Worm (Caenorhabditis elegans) whole organism, L1 larva: Measurements from ENCODE around the gene vha-8.

Experiments used
- C04F5.9 ChIP-seq: sonication (generic microtip); optimal IDR thresholded peaks from 2 replicates; lab custom pipeline; 2016; ENCODE audit warnings: missing genetic modification characterization, missing compliant biosample characterization
- C16A3.4 ChIP-seq: fragments of 150-350 bp; optimal IDR thresholded peaks from 2 replicates; lab custom pipeline; 2014; ENCODE audit warnings: missing biosample characterization, missing genetic modification characterization
- Y116A8C.19 ChIP-seq: sonication (generic microtip); optimal IDR thresholded peaks from 2 replicates; lab custom pipeline; 2016; ENCODE audit warnings: missing compliant biosample characterization, missing genetic modification characterization, borderline replicate concordance
- aly-2 ChIP-seq: fragments of 150-350 bp; optimal IDR thresholded peaks from 2 replicates; lab custom pipeline; 2014; ENCODE audit warnings: missing biosample characterization, missing genetic modification characterization
- ama-1 ChIP-seq: fragments of 150-350 bp; optimal IDR thresholded peaks from 2 replicates; lab custom pipeline; 2014
- blmp-1 ChIP-seq: fragments of 150-350 bp; optimal IDR thresholded peaks from 2 replicates; lab custom pipeline; 2014; ENCODE audit warnings: missing biosample characterization, missing genetic modification characterization
- ceh-63 ChIP-seq: fragments of 200-800 bp; sonication (Bioruptor generic); optimal IDR thresholded peaks from 2 replicates; lab custom pipeline; 2018; ENCODE audit warnings: mild to moderate bottlenecking, missing genetic modification characterization, missing compliant biosample characterization
- ceh-8 ChIP-seq: fragments of 200-800 bp; sonication (Bioruptor generic); optimal IDR thresholded peaks from 2 replicates; lab custom pipeline; 2018; ENCODE audit warnings: mild to moderate bottlenecking, missing genetic modification characterization, moderate library complexity, missing compliant biosample characterization
- ceh-82 ChIP-seq, 3 experiments: fragments of 150-350 bp in 1 of 3; sonication (generic microtip) in 2 of 3; optimal IDR thresholded peaks; 2 replicates each; lab custom pipeline; 2014 to 2017; ENCODE audit warnings: missing biosample characterization in 3 of 3, missing genetic modification characterization in 3 of 3
- ceh-88 ChIP-seq: fragments of 200-800 bp; sonication (Bioruptor generic); IDR thresholded peaks from 2 replicates; pipeline ENCODE4 v1.3.6; 2022; ENCODE audit warnings: missing genetic modification characterization, missing compliant biosample characterization
- ceh-90 ChIP-seq: sonication (generic microtip); optimal IDR thresholded peaks from 2 replicates; lab custom pipeline; 2016; ENCODE audit warnings: missing genetic modification characterization, missing compliant biosample characterization
- ces-1 ChIP-seq: fragments of 150-350 bp; optimal IDR thresholded peaks from 2 replicates; lab custom pipeline; 2014; ENCODE audit warnings: missing biosample characterization, missing genetic modification reagents, missing genetic modification characterization
- efl-3 ChIP-seq: fragments of 200-800 bp; sonication (Bioruptor generic); optimal IDR thresholded peaks from 2 replicates; lab custom pipeline; 2018; ENCODE audit warnings: mild to moderate bottlenecking, missing genetic modification characterization, missing compliant biosample characterization
- egl-13 ChIP-seq: sonication (generic microtip); optimal IDR thresholded peaks from 2 replicates; lab custom pipeline; 2016; ENCODE audit warnings: missing genotype, missing genetic modification reagents, missing genetic modification characterization, missing compliant biosample characterization
- egl-27 ChIP-seq, 2 experiments: fragments of 150-350 bp in 1 of 2; sonication (generic microtip); optimal IDR thresholded peaks; 3 replicates each; lab custom pipeline; 2017 to 2018; ENCODE audit warnings: missing biosample characterization in 2 of 2, missing genetic modification characterization in 2 of 2, missing genetic modification reagents in 2 of 2
- elt-2 ChIP-seq: sonication (generic microtip); optimal IDR thresholded peaks from 2 replicates; lab custom pipeline; 2016; ENCODE audit warnings: missing genetic modification characterization, mild to moderate bottlenecking, inconsistent platforms, missing compliant biosample characterization, missing genetic modification reagents
- elt-3 ChIP-seq, 6 experiments: fragments of 150-350 bp in 1 of 6; sonication (generic microtip); optimal IDR thresholded peaks; 2 replicates each; lab custom pipeline; 2017 to 2018; ENCODE audit warnings: missing biosample characterization in 6 of 6, missing genetic modification characterization in 6 of 6, inconsistent platforms in 1 of 6
- ets-5 ChIP-seq: fragments of 200-800 bp; sonication (Bioruptor generic); IDR thresholded peaks from 2 replicates; pipeline ENCODE4 v1.3.6; 2022; ENCODE audit warnings: missing genetic modification characterization, missing compliant biosample characterization
- fkh-10 ChIP-seq: sonication (generic microtip); optimal IDR thresholded peaks from 2 replicates; lab custom pipeline; 2017; ENCODE audit warnings: missing biosample characterization, missing genetic modification reagents, missing genetic modification characterization
- fkh-4 ChIP-seq: sonication (generic microtip); optimal IDR thresholded peaks from 2 replicates; lab custom pipeline; 2016; ENCODE audit warnings: missing compliant biosample characterization, missing genetic modification characterization, borderline replicate concordance
- grh-1 ChIP-seq: fragments of 200-800 bp; sonication (Bioruptor generic); IDR thresholded peaks from 2 replicates; pipeline ENCODE4 v1.3.6; 2022; ENCODE audit warnings: missing genetic modification reagents, missing genetic modification characterization, missing compliant biosample characterization
- hlh-17 ChIP-seq: fragments of 200-800 bp; sonication (Bioruptor generic); optimal IDR thresholded peaks from 2 replicates; lab custom pipeline; 2018; ENCODE audit warnings: missing genetic modification characterization, mild to moderate bottlenecking, missing compliant biosample characterization, moderate library complexity, borderline replicate concordance
- hlh-4 ChIP-seq: sonication (generic microtip); optimal IDR thresholded peaks from 2 replicates; lab custom pipeline; 2016; ENCODE audit warnings: mild to moderate bottlenecking, missing genetic modification characterization, missing compliant biosample characterization
- hpl-2 ChIP-seq: fragments of 150-350 bp; optimal IDR thresholded peaks from 2 replicates; lab custom pipeline; 2014; ENCODE audit warnings: missing biosample characterization, missing genetic modification reagents, missing genetic modification characterization
- isw-1 ChIP-seq: fragments of 200-800 bp; sonication (Bioruptor generic); IDR thresholded peaks from 2 replicates; pipeline ENCODE4 v1.3.6; 2022; ENCODE audit warnings: missing genetic modification characterization, missing compliant biosample characterization
- lin-13 ChIP-seq: fragments of 150-350 bp; optimal IDR thresholded peaks from 2 replicates; lab custom pipeline; 2014; ENCODE audit warnings: missing biosample characterization, missing genetic modification reagents, missing genetic modification characterization
- lin-35 ChIP-seq, 2 experiments: fragments of 150-350 bp; optimal IDR thresholded peaks; 2 replicates each; lab custom pipeline; 2014; ENCODE audit warnings: missing biosample characterization in 2 of 2, missing genetic modification characterization in 2 of 2, missing genetic modification reagents in 2 of 2
- lin-39 ChIP-seq: fragments of 150-350 bp; optimal IDR thresholded peaks from 2 replicates; lab custom pipeline; 2014; ENCODE audit warnings: missing biosample characterization, missing genetic modification reagents, missing genetic modification characterization
- lir-3 ChIP-seq: sonication (generic microtip); optimal IDR thresholded peaks from 2 replicates; lab custom pipeline; 2016; ENCODE audit warnings: mild to moderate bottlenecking, missing genetic modification characterization, moderate library complexity, missing compliant biosample characterization; ENCODE audit not compliant: poor library complexity
- lsy-2 ChIP-seq, 2 experiments: fragments of 150-350 bp; optimal IDR thresholded peaks; 2 replicates each; lab custom pipeline; 2014; ENCODE audit warnings: missing biosample characterization in 2 of 2, missing genetic modification characterization in 2 of 2
- mab-9 ChIP-seq: fragments of 200-800 bp; sonication (Bioruptor generic); IDR thresholded peaks from 2 replicates; pipeline ENCODE4 v1.3.6; 2022; ENCODE audit warnings: missing genetic modification reagents, missing genetic modification characterization, missing compliant biosample characterization
- mdl-1 ChIP-seq, 2 experiments: fragments of 150-350 bp; optimal IDR thresholded peaks; 2 replicates each; lab custom pipeline; 2014 to 2017; ENCODE audit warnings: missing biosample characterization in 2 of 2, missing genetic modification characterization in 2 of 2, inconsistent platforms in 1 of 2
- mef-2 ChIP-seq: fragments of 150-350 bp; optimal IDR thresholded peaks from 2 replicates; lab custom pipeline; 2014; ENCODE audit warnings: missing biosample characterization, missing genetic modification characterization
- mep-1 ChIP-seq: fragments of 150-350 bp; optimal IDR thresholded peaks from 2 replicates; lab custom pipeline; 2014; ENCODE audit warnings: missing biosample characterization, missing genetic modification characterization
- nhr-11 ChIP-seq: fragments of 150-350 bp; optimal IDR thresholded peaks from 2 replicates; lab custom pipeline; 2014; ENCODE audit warnings: missing biosample characterization, missing genetic modification characterization
- nhr-19 ChIP-seq: fragments of 200-800 bp; sonication (Bioruptor generic); conservative IDR thresholded peaks from 2 replicates; pipeline ENCODE4 v1.3.6; 2022; ENCODE audit warnings: missing genetic modification characterization, missing compliant biosample characterization
- nhr-76 ChIP-seq: sonication (generic microtip); optimal IDR thresholded peaks from 2 replicates; lab custom pipeline; 2017; ENCODE audit warnings: missing biosample characterization, missing genetic modification characterization
- nhr-84 ChIP-seq: sonication (generic microtip); optimal IDR thresholded peaks from 2 replicates; lab custom pipeline; 2017; ENCODE audit warnings: missing biosample characterization, missing genetic modification characterization
- pag-3 ChIP-seq: sonication (generic microtip); optimal IDR thresholded peaks from 2 replicates; lab custom pipeline; 2017; ENCODE audit warnings: missing genetic modification characterization, mild to moderate bottlenecking, missing compliant biosample characterization, antibody characterized with exemption, borderline replicate concordance; ENCODE audit not compliant: insufficient read depth
- pax-3 ChIP-seq: fragments of 200-800 bp; sonication (Bioruptor generic); optimal IDR thresholded peaks from 2 replicates; lab custom pipeline; 2018; ENCODE audit warnings: mild to moderate bottlenecking, missing genetic modification characterization, moderate library complexity, missing compliant biosample characterization
- rnt-1 ChIP-seq: sonication (generic microtip); optimal IDR thresholded peaks from 2 replicates; lab custom pipeline; 2016; ENCODE audit warnings: mild to moderate bottlenecking, missing genetic modification characterization, moderate library complexity, missing compliant biosample characterization
- skn-1 ChIP-seq: fragments of 150-350 bp; optimal IDR thresholded peaks from 2 replicates; lab custom pipeline; 2014; ENCODE audit warnings: missing biosample characterization, missing genetic modification characterization
- snpc-4 ChIP-seq: fragments of 150-350 bp; optimal IDR thresholded peaks from 2 replicates; lab custom pipeline; 2014; ENCODE audit warnings: missing biosample characterization, missing genetic modification characterization
- snu-23 ChIP-seq: sonication (generic microtip); optimal IDR thresholded peaks from 2 replicates; lab custom pipeline; 2016; ENCODE audit warnings: missing genetic modification characterization, missing compliant biosample characterization
- sptf-1 ChIP-seq: fragments of 150-350 bp; optimal IDR thresholded peaks from 2 replicates; lab custom pipeline; 2014; ENCODE audit warnings: missing biosample characterization, missing genetic modification characterization
- sup-37 ChIP-seq: fragments of 200-800 bp; sonication (Bioruptor generic); optimal IDR thresholded peaks from 2 replicates; lab custom pipeline; 2018; ENCODE audit warnings: mild to moderate bottlenecking, missing genetic modification characterization, missing compliant biosample characterization
- unc-30 ChIP-seq: sonication (generic microtip); optimal IDR thresholded peaks from 2 replicates; lab custom pipeline; 2017; ENCODE audit warnings: missing biosample characterization, missing genetic modification characterization
- unc-62 ChIP-seq: fragments of 150-350 bp; optimal IDR thresholded peaks from 2 replicates; lab custom pipeline; 2014; ENCODE audit warnings: missing biosample characterization, missing genetic modification reagents, missing genetic modification characterization
- unc-86 ChIP-seq: sonication (generic microtip); optimal IDR thresholded peaks from 2 replicates; lab custom pipeline; 2016; ENCODE audit warnings: missing genetic modification characterization, missing compliant biosample characterization
- unc-98 ChIP-seq: fragments of 200-800 bp; sonication (Bioruptor generic); IDR thresholded peaks from 2 replicates; pipeline ENCODE4 v1.3.6; 2022; ENCODE audit warnings: missing genetic modification characterization, missing compliant biosample characterization
- xbp-1 ChIP-seq: sonication (generic microtip); optimal IDR thresholded peaks from 2 replicates; lab custom pipeline; 2016; ENCODE audit warnings: missing genetic modification characterization, missing compliant biosample characterization
- zag-1 ChIP-seq: fragments of 150-350 bp; optimal IDR thresholded peaks from 2 replicates; lab custom pipeline; 2014; ENCODE audit warnings: missing biosample characterization, missing genetic modification characterization
- ztf-11 ChIP-seq, 2 experiments: sonication (generic microtip); optimal IDR thresholded peaks; 2 replicates each; lab custom pipeline; 2016 to 2017; ENCODE audit warnings: missing genetic modification characterization in 2 of 2, missing biosample characterization in 1 of 2, missing compliant biosample characterization in 1 of 2

vha-8 gene

ce11 chrIV:6809756-6810155, 18.9 kb downstream of the vha-8 start:
- TF ChIP-seq mep-1 (tag; lab: Kevin White, UChicago) (no peak), C04F5.9 (tag; lab: Kevin White, UChicago) (no peak), zag-1 (peak; percentile 11), lsy-2 (tag; optimal IDR thresholded peaks at IDR 0.05; lab: Kevin White, UChicago) (peak in 1 of 2 experiments; percentile 58), xbp-1 (tag; lab: Kevin White, UChicago) (peak; percentile 31), lin-39 (tag; lab: Kevin White, UChicago) (no peak), pax-3 (tag; lab: Kevin White, UChicago) (no peak), fkh-10 (GFP tag; lab: Kevin White, UChicago) (peak; percentile 84), ceh-82 (tag; optimal IDR thresholded peaks at IDR 0.05; lab: Kevin White, UChicago) (peak; percentile 48 to 71 (median 49)), rnt-1 (tag; lab: Kevin White, UChicago) (no peak), elt-2 (tag; lab: Kevin White, UChicago) (no peak), elt-3 (tag; optimal IDR thresholded peaks at IDR 0.05; lab: Kevin White, UChicago) (no peak), egl-27 (tag; optimal IDR thresholded peaks at IDR 0.05; lab: Kevin White, UChicago) (peak in 1 of 2 experiments; percentile 32), unc-30 (tag; lab: Kevin White, UChicago) (no peak), lin-13 (no peak), efl-3 (no peak), snpc-4 (tag; lab: Kevin White, UChicago) (no peak), unc-98 (GFP tag; lab: Robert Waterston, UW) (no peak), lir-3 (tag; lab: Kevin White, UChicago) (no peak), mef-2 (tag; lab: Kevin White, UChicago) (no peak), skn-1 (tag; lab: Kevin White, UChicago) (no peak), grh-1 (GFP tag; lab: Robert Waterston, UW) (no peak), lin-35 (GFP tag; optimal IDR thresholded peaks at IDR 0.05; lab: Kevin White, UChicago) (peak in 1 of 2 experiments; percentile 51), Y116A8C.19 (tag; lab: Kevin White, UChicago) (no peak), sptf-1 (no peak), aly-2 (tag; lab: Kevin White, UChicago) (no peak), blmp-1 (tag; lab: Kevin White, UChicago) (peak; percentile 35), unc-62 (no peak), mab-9 (GFP tag; lab: Robert Waterston, UW) (peak; percentile 66), isw-1 (peak; percentile 41), ces-1 (GFP tag; lab: Kevin White, UChicago) (no peak), hlh-4 (no peak), ceh-90 (tag; lab: Kevin White, UChicago) (no peak), ama-1 (lab: Kevin White, UChicago) (no peak), egl-13 (peak; percentile 50), ztf-11 (tag; optimal IDR thresholded peaks at IDR 0.05; lab: Kevin White, UChicago) (no peak), snu-23 (GFP tag; lab: Kevin White, UChicago) (peak; percentile 57), hpl-2 (GFP tag; lab: Kevin White, UChicago) (no peak), mdl-1 (tag; optimal IDR thresholded peaks at IDR 0.05; lab: Kevin White, UChicago) (no peak), nhr-11 (tag; lab: Kevin White, UChicago) (no peak), nhr-84 (tag; lab: Kevin White, UChicago) (no peak), unc-86 (tag; lab: Kevin White, UChicago) (peak; percentile 84), ceh-88 (GFP tag; lab: Robert Waterston, UW) (no peak), sup-37 (GFP tag; lab: Kevin White, UChicago) (no peak), C16A3.4 (tag; lab: Kevin White, UChicago) (no peak), ceh-8 (peak; percentile 53), fkh-4 (tag; lab: Kevin White, UChicago) (no peak), ceh-63 (GFP tag; lab: Kevin White, UChicago) (no peak), hlh-17 (GFP tag; lab: Kevin White, UChicago) (no peak), pag-3 (tag; lab: Kevin White, UChicago) (no peak), nhr-19 (GFP tag; lab: Robert Waterston, UW) (peak; percentile 41), ets-5 (GFP tag; lab: Robert Waterston, UW) (no peak), nhr-76 (no peak)
